Worm (Caenorhabditis elegans): ENCODE data around the gene cut-1.

DNA sequence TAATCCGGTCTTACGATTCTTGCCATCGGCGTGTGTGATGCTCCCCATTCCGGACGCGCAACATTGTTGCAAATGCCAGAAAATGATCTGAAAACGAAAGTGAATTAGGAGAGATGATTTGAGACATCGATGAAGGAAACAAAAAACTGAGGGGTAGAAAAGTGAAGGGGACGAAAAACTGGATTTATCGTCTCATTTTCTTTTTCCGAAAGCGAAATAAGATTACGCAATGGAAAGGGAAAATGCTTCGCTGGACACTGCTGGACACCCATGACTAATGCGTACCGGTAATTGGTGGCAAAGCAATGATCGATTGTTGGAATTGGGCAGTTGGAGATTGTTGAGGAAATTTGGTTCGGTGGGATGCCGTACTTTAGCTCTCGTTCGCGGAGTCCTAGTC is 22.4 kb upstream of the cut-1 start:
- no peak for TF ChIP-seq pqm-1 (tag; optimal IDR thresholded peaks at IDR 0.05)
- TF ChIP-seq C34B4.2 (tag; optimal IDR thresholded peaks at IDR 0.05): no peak
- TF ChIP-seq lin-15B (tag; optimal IDR thresholded peaks at IDR 0.05): no peak
- TF ChIP-seq pax-3 (tag; optimal IDR thresholded peaks at IDR 0.05): no peak
- no peak for TF ChIP-seq alr-1 (tag; optimal IDR thresholded peaks at IDR 0.05; ENCODE audit: borderline replicate concordance)
- TF ChIP-seq elt-3 (tag; optimal IDR thresholded peaks at IDR 0.05): no peak
- TF ChIP-seq mep-1 (tag; optimal IDR thresholded peaks at IDR 0.05): no peak
- TF ChIP-seq lin-39 (tag; optimal IDR thresholded peaks at IDR 0.05): no peak
